Fruit fly (Drosophila melanogaster): ENCODE data around the gene tara.

tara gene

DNA sequence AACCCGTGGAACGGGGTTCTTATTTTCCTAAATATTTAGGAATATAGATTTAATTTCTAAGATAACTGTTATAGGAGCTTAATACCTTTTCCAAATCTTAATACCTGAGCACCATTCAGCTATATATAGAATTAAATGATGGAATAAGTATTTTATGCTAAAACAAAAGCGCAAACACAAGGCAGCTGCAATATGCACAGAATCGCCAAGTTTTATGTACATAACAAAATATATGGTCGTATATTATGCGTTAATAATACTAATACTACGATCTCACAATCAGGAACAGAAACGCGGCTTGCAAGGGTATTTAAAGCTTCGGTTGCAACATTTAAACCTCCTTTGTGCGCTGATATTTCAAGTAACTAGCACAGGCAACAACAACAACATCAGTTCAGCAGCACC is 9.3 kb downstream of the tara start:
- TF ChIP-seq insv (optimal IDR thresholded peaks at IDR 0.05) (no peak), ttk (optimal IDR thresholded peaks at IDR 0.05) (no peak), h (optimal IDR thresholded peaks at IDR 0.05) (no peak), psq (optimal IDR thresholded peaks at IDR 0.05) (no peak), Sin3A (optimal IDR thresholded peaks at IDR 0.05) (no peak), Myc (optimal IDR thresholded peaks at IDR 0.05) (no peak)

DNA sequence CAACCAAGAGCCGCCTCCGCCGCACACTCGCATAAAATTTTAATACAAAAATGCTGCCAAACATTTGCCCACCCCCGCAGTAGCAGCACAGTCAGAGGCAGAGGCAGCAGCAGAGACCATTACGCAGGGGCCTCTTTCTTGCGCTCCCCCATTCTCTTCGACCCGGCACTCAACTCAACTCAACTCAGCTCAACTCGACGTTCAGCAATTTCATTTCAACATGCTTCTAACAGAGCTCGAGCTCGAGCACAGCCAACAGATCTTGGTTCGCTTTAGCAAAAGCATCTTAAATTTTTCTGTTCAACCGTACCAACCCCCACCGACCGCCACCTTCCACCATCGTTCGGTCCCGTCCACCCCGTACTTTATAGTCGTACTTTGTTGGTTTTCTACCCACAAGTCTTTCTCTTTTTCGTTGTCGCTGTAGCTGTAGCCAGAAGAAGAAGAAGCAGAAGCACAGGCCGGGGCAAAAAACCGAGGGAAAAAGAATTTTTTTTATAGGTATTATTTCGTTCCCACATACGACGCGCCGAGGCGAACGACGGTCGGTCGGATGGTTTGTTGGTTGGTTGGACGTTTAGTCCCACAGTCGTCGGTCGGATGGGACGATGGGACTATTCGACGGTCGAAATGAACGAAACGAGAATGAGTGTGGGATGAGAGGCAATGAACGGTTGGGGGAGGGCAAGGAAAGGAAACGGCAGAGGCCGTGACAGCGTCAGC is 9.9 kb downstream of the tara start:
- TF ChIP-seq ttk (optimal IDR thresholded peaks at IDR 0.05) (no peak), insv (optimal IDR thresholded peaks at IDR 0.05) (no peak), psq (optimal IDR thresholded peaks at IDR 0.05) (no peak), h (optimal IDR thresholded peaks at IDR 0.05) (no peak), Sin3A (optimal IDR thresholded peaks at IDR 0.05) (no peak), Myc (optimal IDR thresholded peaks at IDR 0.05) (no peak)

DNA sequence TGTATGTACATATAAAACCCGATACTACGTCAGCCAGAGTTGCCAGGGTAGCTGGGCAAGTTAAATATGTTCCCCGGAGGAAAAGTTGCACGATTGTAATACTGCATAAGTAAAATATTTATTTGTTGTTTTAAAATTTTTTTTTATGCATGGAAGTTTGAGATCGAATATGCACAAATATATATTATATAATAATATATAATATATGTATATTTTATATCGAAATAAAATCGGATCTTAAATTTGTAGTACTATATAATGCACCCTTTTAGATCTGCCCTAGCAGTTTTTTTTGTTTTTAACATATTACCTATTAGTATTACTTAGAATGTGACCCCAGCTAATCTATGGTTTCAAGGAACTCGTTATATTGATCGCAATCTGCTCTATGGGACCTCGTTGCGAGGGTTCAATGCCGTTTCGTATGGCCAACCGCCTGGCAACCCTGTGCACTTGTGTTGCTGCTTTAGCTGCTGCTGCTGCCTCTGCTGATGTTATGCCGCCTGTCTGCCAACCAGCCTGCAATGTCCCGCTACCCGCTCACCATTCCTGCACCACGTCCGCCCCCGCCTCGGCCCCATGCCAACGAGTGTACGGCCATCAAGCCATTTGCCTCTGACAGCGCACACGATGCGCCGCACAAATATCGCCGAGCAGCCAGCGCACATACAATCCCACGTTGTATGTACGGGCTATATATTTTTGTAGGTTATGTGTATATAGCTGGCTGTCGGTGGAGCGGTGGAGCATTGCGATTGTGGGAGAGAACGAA is 10.7 kb downstream of the tara start:
- no peak for TF ChIP-seq Sin3A (optimal IDR thresholded peaks at IDR 0.05)
- TF ChIP-seq insv (optimal IDR thresholded peaks at IDR 0.05) = no peak
- no peak for TF ChIP-seq ttk (optimal IDR thresholded peaks at IDR 0.05)
- TF ChIP-seq h (optimal IDR thresholded peaks at IDR 0.05) = no peak

DNA sequence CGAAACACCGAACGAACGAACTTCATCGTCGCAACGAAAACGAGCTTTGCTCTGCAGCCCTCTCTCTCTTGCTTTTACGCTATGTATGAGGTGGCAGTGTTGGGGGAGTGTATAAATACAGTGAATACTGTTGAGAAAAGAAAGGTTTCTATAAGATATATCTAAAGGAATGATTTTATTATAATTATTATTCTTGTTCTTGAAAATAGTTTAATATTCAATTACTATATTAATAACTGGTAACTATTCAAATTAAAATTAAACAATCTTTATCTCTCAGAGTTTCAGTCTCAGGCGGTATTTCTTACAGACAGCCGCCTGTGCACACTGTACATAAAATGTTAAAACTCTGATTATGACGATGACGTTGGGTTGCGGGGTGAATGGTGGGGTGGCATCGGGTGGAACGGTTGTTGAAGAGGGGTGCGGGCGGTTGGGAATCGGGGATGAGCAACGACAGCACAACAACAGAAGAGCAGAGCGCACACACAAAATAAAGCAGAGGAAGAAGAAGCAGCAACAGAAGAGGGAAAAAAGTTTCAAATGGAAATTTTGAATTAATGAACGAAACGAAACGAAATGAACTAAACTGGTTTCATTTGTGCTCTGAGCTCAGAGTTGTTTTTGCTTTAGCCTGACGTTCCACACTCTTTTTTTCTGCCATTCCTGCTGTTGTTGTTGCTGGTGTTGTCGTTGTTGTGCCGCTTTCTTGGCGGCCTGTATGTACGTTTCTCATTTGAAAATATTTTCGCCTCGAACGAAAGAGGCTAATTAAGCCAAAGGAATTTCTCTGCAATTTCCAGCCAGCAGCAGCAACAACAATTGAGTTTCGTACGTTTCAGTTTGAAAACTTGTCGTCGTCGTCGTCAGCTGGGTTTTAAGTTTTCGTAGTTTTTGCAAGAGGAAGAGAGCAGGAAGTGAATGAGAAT is 11.5 kb downstream of the tara start:
- TF ChIP-seq insv (optimal IDR thresholded peaks at IDR 0.05) (no peak), Myc (optimal IDR thresholded peaks at IDR 0.05) (no peak), ttk (optimal IDR thresholded peaks at IDR 0.05) (no peak), psq (optimal IDR thresholded peaks at IDR 0.05) (no peak), Sin3A (optimal IDR thresholded peaks at IDR 0.05) (no peak), h (optimal IDR thresholded peaks at IDR 0.05) (no peak)

DNA sequence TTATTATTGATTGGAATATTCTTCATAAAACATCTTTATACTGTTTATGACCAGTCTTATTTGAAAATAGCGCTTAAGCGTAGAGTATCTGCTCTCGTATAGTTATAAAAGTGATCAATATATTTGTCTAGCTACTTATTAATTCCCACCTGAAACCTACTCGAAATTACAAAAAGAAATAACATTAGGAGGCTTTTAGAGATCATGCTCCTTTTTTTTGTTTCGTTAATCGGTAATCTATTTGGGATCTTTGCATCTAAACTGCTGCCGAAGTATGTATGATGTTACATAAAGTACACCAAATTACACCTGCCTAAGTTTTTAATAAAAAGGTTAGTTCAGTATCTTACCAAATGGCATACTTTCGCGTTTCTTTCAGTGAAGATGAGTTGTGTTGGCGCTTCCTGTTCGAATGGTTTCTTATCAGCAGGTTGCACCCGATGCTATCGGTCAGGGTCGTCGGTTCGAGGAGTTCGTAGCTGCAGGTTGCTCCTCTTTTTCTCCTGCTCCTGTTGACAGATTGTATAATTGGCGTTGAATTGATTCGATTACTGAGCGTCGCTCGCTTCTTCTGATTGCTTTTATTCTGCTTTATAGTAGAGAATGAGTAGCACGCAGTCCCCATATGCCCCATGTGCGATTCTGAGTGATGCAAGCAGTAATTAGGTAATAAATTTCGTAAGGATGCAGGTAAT is 12.7 kb downstream of the tara start:
- no peak for TF ChIP-seq insv (optimal IDR thresholded peaks at IDR 0.05)
- no peak for TF ChIP-seq Myc (optimal IDR thresholded peaks at IDR 0.05)
- TF ChIP-seq ttk (optimal IDR thresholded peaks at IDR 0.05) = no peak
- no peak for TF ChIP-seq Sin3A (optimal IDR thresholded peaks at IDR 0.05)
- TF ChIP-seq h (optimal IDR thresholded peaks at IDR 0.05) = no peak

DNA sequence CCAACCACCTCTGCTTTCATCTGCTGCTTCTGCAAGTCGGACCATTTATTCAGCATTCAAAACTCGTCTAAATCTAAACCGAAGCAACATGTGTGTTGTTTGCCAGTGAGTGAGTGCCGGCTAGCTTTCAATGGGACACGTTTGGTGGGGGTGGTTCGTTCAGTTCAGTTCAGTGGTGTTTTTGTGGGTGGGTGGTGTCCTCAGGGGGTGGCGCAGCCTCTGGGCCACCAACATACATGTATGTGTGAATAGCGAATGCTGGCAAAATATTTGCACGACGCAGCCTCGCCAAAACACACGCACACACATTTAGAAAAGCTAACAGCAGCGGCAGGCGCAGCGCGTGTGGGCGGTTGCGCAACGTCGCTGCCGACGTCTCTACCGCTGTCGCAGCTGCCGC is 13.9 kb downstream of the tara start:
- no peak for TF ChIP-seq psq (optimal IDR thresholded peaks at IDR 0.05)
- no peak for TF ChIP-seq Myc (optimal IDR thresholded peaks at IDR 0.05)
- no peak for TF ChIP-seq Sin3A (optimal IDR thresholded peaks at IDR 0.05)
- no peak for TF ChIP-seq h (optimal IDR thresholded peaks at IDR 0.05)
- TF ChIP-seq ttk (optimal IDR thresholded peaks at IDR 0.05) = no peak
- TF ChIP-seq insv (optimal IDR thresholded peaks at IDR 0.05) = no peak

DNA sequence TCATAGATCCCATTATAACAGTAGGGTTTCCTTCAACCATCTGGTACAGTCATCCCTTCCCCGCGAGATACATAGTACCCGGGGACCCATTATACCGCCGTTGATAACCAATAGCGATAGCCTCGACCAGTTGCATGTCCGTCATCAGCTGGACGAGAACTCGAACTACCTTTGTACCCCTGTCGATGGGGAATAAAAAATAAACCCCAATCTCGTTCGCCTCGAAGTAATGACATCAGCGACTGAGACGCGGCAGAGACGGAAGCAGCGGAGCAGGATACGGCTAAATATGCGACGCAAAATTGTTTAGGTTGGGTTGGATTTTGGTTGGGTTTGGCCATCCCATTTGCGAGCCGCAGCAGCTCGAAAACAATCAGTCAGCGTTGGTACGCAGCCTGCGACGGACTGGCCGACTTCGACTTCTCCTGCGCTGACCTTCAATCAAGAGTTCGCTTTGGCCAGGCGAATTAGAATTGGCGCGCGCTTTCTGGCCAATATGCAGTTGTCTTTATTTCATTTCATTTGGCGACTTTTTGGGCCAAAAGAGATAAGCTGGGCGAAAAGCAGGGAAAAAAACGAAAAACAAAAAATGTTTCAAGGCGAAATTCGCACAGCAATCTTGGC is 15.1 kb downstream of the tara start:
- TF ChIP-seq psq (optimal IDR thresholded peaks at IDR 0.05) = no peak
- no peak for TF ChIP-seq insv (optimal IDR thresholded peaks at IDR 0.05)
- no peak for TF ChIP-seq h (optimal IDR thresholded peaks at IDR 0.05)
- no peak for TF ChIP-seq ttk (optimal IDR thresholded peaks at IDR 0.05)
- TF ChIP-seq Sin3A (optimal IDR thresholded peaks at IDR 0.05) = no peak

DNA sequence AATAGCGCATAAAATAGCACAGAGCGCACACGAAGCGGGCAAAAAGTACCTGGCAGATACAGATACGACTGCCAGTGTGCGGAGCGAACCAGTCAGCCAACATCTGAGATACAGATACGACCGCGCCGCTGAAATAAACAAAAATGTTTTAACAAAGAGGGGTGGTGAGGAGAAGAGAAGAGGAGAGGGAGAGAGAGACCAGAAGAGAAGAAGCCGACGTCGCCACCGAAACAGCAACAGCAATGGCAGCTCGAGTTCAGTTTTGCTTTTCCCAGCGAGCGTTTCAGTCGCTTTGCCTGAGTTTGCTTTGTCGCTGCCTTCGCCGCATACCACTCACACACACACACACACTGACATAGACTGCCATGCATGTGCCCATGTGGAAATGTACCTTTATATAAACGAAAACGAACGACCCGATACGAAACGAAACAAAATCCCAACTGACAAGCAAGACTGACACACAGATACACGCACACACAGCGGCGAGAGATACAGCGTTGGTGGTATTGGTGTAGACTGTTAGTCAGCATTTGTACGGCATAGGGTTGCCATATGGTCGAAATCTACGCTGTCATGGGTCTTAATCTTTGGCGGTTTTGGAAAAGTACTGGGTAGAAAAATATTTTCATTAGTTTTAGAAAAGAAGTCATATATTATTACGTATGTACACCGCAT is 15.8 kb downstream of the tara start:
- TF ChIP-seq psq (optimal IDR thresholded peaks at IDR 0.05) (no peak), Myc (optimal IDR thresholded peaks at IDR 0.05) (no peak), ttk (optimal IDR thresholded peaks at IDR 0.05) (no peak), insv (optimal IDR thresholded peaks at IDR 0.05) (no peak), Sin3A (optimal IDR thresholded peaks at IDR 0.05) (no peak), h (optimal IDR thresholded peaks at IDR 0.05) (no peak)

DNA sequence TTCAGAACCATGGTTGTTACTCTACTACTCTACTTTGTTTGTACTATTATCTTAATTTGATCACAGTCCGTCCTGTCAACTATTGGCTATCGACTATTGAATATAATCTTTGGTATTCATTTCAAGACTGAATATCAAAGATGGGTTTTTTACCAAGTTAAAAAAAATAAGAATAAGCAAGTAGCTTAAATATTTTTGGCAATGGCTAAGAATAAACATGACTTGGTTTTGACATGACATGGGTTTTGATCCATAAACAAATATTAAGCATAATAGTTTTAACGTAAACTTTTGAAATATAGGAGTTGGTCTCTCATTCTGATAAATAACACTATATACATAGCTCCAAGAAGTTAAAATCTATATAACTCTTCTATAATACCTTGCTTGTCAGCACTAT is 16.4 kb downstream of the tara start:
- TF ChIP-seq Myc (optimal IDR thresholded peaks at IDR 0.05) = no peak
- TF ChIP-seq ttk (optimal IDR thresholded peaks at IDR 0.05) = no peak
- no peak for TF ChIP-seq Sin3A (optimal IDR thresholded peaks at IDR 0.05)
- TF ChIP-seq insv (optimal IDR thresholded peaks at IDR 0.05) = no peak

DNA sequence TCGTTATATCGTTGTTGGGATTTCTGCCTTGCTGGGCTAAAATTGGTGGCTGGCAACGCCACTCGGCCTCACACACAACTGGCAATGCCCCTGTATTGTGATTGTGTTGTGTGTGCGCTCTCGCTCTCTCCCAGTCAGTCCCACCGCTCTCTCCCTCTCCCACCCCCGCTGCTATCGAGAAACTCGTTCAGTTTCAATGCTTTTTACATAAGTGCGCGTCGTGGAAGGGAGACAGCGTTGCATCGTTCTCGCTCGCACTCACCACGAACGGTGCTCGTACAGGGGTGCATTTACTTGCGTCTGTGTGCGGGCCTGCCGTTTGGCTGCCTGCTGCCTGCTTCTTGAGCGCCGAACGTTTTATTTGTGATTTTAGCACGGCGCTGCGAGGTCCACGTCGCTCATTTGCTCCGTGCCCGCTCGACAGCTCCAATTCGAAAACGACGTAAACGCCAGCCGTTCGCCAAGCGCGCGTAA is 17.0 kb downstream of the tara start:
- TF ChIP-seq insv (optimal IDR thresholded peaks at IDR 0.05) (no peak), Sin3A (optimal IDR thresholded peaks at IDR 0.05) (no peak), psq (optimal IDR thresholded peaks at IDR 0.05) (no peak), ttk (optimal IDR thresholded peaks at IDR 0.05) (no peak), h (optimal IDR thresholded peaks at IDR 0.05) (no peak), Myc (optimal IDR thresholded peaks at IDR 0.05) (no peak)

Data from Kc167 (cell line).